Worm (Caenorhabditis elegans): Measurements from ENCODE around the gene srbc-42.
A peak's percentile ranks its signal among the peaks of the same experiment; 100 is the strongest.

srbc-42 gene

DNA sequence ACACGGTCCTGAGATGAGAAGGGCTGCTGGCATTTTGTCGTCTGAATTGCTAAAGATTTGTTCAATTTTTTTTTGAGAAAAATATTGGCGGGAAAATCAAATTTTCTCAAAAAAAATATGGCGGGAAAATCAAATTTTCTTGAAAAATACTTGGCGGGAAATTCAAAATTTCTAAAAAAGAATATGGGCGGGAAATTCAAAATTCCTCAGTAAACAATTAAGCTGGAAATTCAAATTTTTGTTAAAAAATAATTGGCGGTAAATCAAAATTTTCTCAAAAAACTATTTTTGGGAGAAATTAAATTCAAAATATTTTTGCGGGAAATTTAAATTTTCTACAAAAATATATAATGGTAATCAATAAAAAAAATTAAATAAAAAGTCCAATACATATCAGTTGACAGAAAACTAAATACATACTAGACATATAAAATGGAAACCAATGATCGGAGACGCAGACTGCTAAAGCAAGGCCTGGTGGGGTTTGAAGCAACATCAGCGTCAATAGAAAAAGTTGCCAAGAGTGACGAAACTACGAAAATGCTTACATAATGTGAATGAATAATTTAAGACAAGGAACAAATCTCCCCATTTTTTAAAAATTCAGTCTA lies 23.5 kb upstream of the srbc-42 start, which contains the start of gene nhr-184:
Gene nhr-184, minus strand, starts transcription at position 51 of the 611 bp plus-strand sequence.
- TF ChIP-seq nhr-237 (tag; optimal IDR thresholded peaks at IDR 0.05): no peak
- TF ChIP-seq ztf-4 (tag; optimal IDR thresholded peaks at IDR 0.05): no peak
- no peak for TF ChIP-seq unc-62 (GFP tag; optimal IDR thresholded peaks at IDR 0.05)
- TF ChIP-seq aly-2 (tag; optimal IDR thresholded peaks at IDR 0.05): no peak
- no peak for TF ChIP-seq efl-1 (optimal IDR thresholded peaks at IDR 0.05)
- peak in 1 of 2 experiments; percentile 54 for TF ChIP-seq efl-1 (GFP tag; optimal IDR thresholded peaks at IDR 0.05 in 1 of 2)
- TF ChIP-seq C04F5.9 (tag; optimal IDR thresholded peaks at IDR 0.05): no peak
- peak; percentile 0 for TF ChIP-seq mep-1 (tag; optimal IDR thresholded peaks at IDR 0.05)
- TF ChIP-seq ceh-63 (GFP tag; optimal IDR thresholded peaks at IDR 0.05): no peak
- TF ChIP-seq nhr-20 (tag; optimal IDR thresholded peaks at IDR 0.05): peak; percentile 36
- no peak for TF ChIP-seq fos-1 (tag; optimal IDR thresholded peaks at IDR 0.05)
- TF ChIP-seq unc-86 (tag; optimal IDR thresholded peaks at IDR 0.05): peak; percentile 10
- TF ChIP-seq lin-39 (tag; optimal IDR thresholded peaks at IDR 0.05): no peak
- peak in 1 of 2 experiments; percentile 14 for TF ChIP-seq lsy-2 (tag; optimal IDR thresholded peaks at IDR 0.05)
- TF ChIP-seq efl-3 (GFP tag; optimal IDR thresholded peaks at IDR 0.05): no peak
- TF ChIP-seq nhr-77 (tag; optimal IDR thresholded peaks at IDR 0.05): no peak
- TF ChIP-seq pag-3 (tag; optimal IDR thresholded peaks at IDR 0.05; ENCODE audit: borderline replicate concordance, insufficient read depth): no peak
- TF ChIP-seq nhr-28 (tag; optimal IDR thresholded peaks at IDR 0.05): no peak
- TF ChIP-seq ceh-8 (GFP tag; optimal IDR thresholded peaks at IDR 0.05): no peak
- peak; percentile 2 for TF ChIP-seq blmp-1 (tag; optimal IDR thresholded peaks at IDR 0.05)
- TF ChIP-seq ces-1 (GFP tag; optimal IDR thresholded peaks at IDR 0.05): no peak
- no peak for TF ChIP-seq mdl-1 (tag; optimal IDR thresholded peaks at IDR 0.05)
- TF ChIP-seq nhr-71 (tag; optimal IDR thresholded peaks at IDR 0.05): peak; percentile 11
- TF ChIP-seq lin-35 (GFP tag; optimal IDR thresholded peaks at IDR 0.05): peak in 1 of 2 experiments; percentile 16
- peak; percentile 34 for TF ChIP-seq skn-1 (tag; optimal IDR thresholded peaks at IDR 0.05)
- peak; percentile 2 for TF ChIP-seq snu-23 (GFP tag; optimal IDR thresholded peaks at IDR 0.05)

DNA sequence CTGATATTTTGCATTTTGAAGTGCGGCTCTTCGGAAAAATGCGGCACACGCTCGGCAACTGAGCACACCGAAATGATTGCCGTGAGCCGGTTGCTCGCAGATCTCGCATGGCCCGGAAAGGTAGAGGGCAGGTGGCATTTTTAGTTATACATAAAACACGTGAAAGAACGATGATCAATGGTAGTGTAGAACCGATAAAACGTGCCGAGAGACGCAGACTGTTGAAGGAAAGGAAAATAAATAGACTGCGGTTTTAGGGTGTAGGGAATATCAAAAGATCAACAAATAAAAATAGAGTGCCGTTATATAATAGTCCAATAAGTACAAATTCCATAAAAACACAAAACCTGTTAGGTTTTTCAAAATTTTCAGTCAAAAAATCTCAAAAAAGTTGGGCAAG lies 20.9 kb upstream of the srbc-42 start, which contains the start of gene nhr-133:
Gene nhr-133, minus strand, starts transcription at position 183 of the 400 bp plus-strand sequence.
- TF ChIP-seq mep-1 (tag; optimal IDR thresholded peaks at IDR 0.05): no peak
- TF ChIP-seq lin-15B (tag; optimal IDR thresholded peaks at IDR 0.05): no peak
- TF ChIP-seq grh-1 (GFP tag; IDR thresholded peaks at IDR 0.05): no peak
- TF ChIP-seq nhr-90 (tag; optimal IDR thresholded peaks at IDR 0.05; ENCODE audit: poor library complexity): no peak
- no peak for TF ChIP-seq ama-1 (optimal IDR thresholded peaks at IDR 0.05)
- no peak for TF ChIP-seq skn-1 (tag; optimal IDR thresholded peaks at IDR 0.05)
- TF ChIP-seq nhr-11 (tag; optimal IDR thresholded peaks at IDR 0.05): no peak
- no peak for TF ChIP-seq nhr-47 (tag; optimal IDR thresholded peaks at IDR 0.05)
- TF ChIP-seq ztf-11 (tag; optimal IDR thresholded peaks at IDR 0.05): no peak
- TF ChIP-seq unc-86 (tag; optimal IDR thresholded peaks at IDR 0.05): no peak
- no peak for TF ChIP-seq egl-13 (tag; optimal IDR thresholded peaks at IDR 0.05)
- TF ChIP-seq unc-130 (tag; optimal IDR thresholded peaks at IDR 0.05): no peak
- no peak for TF ChIP-seq jun-1 (tag; optimal IDR thresholded peaks at IDR 0.05)
- no peak for TF ChIP-seq lin-14 (GFP tag; optimal IDR thresholded peaks at IDR 0.05)
- TF ChIP-seq ztf-4 (tag; optimal IDR thresholded peaks at IDR 0.05): no peak
- TF ChIP-seq blmp-1 (tag; optimal IDR thresholded peaks at IDR 0.05): peak; percentile 22
- peak; percentile 9 for TF ChIP-seq elt-2 (tag; optimal IDR thresholded peaks at IDR 0.05)
- no peak for TF ChIP-seq zip-4 (GFP tag; optimal IDR thresholded peaks at IDR 0.05)
- no peak for TF ChIP-seq ets-5 (GFP tag; IDR thresholded peaks at IDR 0.05)
- no peak for TF ChIP-seq mef-2 (tag; optimal IDR thresholded peaks at IDR 0.05)
- TF ChIP-seq dpl-1 (GFP tag; optimal IDR thresholded peaks at IDR 0.05): peak in 2 of 3 experiments; percentile 2 to 8
- TF ChIP-seq swsn-7 (tag; optimal IDR thresholded peaks at IDR 0.05): no peak
- TF ChIP-seq nhr-76 (tag; optimal IDR thresholded peaks at IDR 0.05): no peak
- no peak for TF ChIP-seq C04F5.9 (tag; optimal IDR thresholded peaks at IDR 0.05)
- no peak for TF ChIP-seq ces-1 (GFP tag; optimal IDR thresholded peaks at IDR 0.05)
- no peak for TF ChIP-seq unc-98 (GFP tag; IDR thresholded peaks at IDR 0.05)
- TF ChIP-seq tlp-1 (tag; optimal IDR thresholded peaks at IDR 0.05): no peak
- TF ChIP-seq lin-13 (GFP tag; optimal IDR thresholded peaks at IDR 0.05): no peak
- TF ChIP-seq irx-1 (tag; optimal IDR thresholded peaks at IDR 0.05): no peak
- peak; percentile 73 for TF ChIP-seq nhr-20 (tag; optimal IDR thresholded peaks at IDR 0.05)
- no peak for TF ChIP-seq ceh-82 (tag; optimal IDR thresholded peaks at IDR 0.05)
- TF ChIP-seq fkh-4 (tag; optimal IDR thresholded peaks at IDR 0.05; ENCODE audit: borderline replicate concordance): no peak
- no peak for TF ChIP-seq unc-30 (tag; optimal IDR thresholded peaks at IDR 0.05)
- TF ChIP-seq dsc-1 (tag; optimal IDR thresholded peaks at IDR 0.05): no peak

Measured in whole organism, L1 larva.